Worm (Caenorhabditis elegans): ENCODE results near the gene sos-1.

DNA sequence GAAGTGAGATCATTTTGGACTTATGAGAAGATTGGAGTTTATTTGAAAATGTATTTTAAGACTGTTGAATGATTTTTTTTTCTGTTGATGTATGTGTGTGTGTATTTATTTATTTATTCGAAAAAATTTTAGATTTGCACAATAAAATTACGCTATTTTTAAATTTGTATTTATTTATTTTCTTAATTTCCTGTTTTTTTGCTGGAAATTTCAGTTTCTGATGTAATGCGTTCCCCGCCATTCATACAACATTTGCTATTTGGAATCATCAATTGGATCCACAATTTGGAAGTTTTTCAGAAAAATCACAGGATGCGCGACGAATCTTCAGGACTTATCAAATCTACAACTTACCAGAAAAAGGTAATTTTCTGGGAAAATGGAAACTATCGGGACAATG is 35.9 kb upstream of the sos-1 start, which contains the start of gene Y61A9LA.1:
- no peak for TF ChIP-seq ama-1 (optimal IDR thresholded peaks at IDR 0.05)
- no peak for TF ChIP-seq scrt-1 (GFP tag; IDR thresholded peaks at IDR 0.05)
- no peak for TF ChIP-seq aly-1 (tag; optimal IDR thresholded peaks at IDR 0.05)
- no peak for TF ChIP-seq tbx-37 (GFP tag; conservative IDR thresholded peaks at IDR 0.05)
- TF ChIP-seq pes-1 (GFP tag; IDR thresholded peaks at IDR 0.05), result no peak
- no peak for TF ChIP-seq hmg-4 (GFP tag; optimal IDR thresholded peaks at IDR 0.05)
- no peak for TF ChIP-seq hnd-1 (tag; optimal IDR thresholded peaks at IDR 0.05)
- TF ChIP-seq flt-1 (GFP tag; IDR thresholded peaks at IDR 0.05), result no peak
- TF ChIP-seq B0310.2 (tag; optimal IDR thresholded peaks at IDR 0.05), result no peak
- TF ChIP-seq F13C5.2 (tag; optimal IDR thresholded peaks at IDR 0.05), result no peak
- no peak for TF ChIP-seq ceh-36 (tag; optimal IDR thresholded peaks at IDR 0.05)

All from whole organism, early embryonic.